Worm (Caenorhabditis elegans): ENCODE measurements around the gene col-72.

DNA sequence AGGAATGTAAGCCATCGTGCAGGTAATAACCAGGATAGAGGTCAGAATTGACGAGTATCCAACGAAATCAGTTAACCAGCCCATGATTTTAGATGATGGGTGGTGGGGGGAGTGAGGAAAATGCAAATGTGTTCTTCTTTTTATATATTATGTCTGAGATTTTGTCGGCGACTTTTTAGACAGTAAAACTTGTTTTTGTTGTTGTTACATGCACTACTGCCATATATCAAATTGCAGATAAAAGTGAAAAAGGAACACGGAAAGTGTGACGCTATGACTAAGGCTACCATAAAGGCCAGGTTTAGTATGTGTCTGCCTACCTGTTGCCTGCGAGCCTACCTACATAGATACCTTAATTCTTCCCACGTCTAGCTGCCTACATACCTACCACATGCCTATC lies at the start of gene col-72:
- TF ChIP-seq fos-1 (tag; optimal IDR thresholded peaks at IDR 0.05) (no peak), pha-4 (GFP tag; IDR thresholded peaks at IDR 0.05) (no peak), pha-4 (tag; optimal IDR thresholded peaks at IDR 0.05) (no peak), dmd-9 (GFP tag; IDR thresholded peaks at IDR 0.05) (no peak), nhr-11 (tag; optimal IDR thresholded peaks at IDR 0.05) (no peak), mep-1 (tag; optimal IDR thresholded peaks at IDR 0.05) (no peak), duxl-1 (tag; optimal IDR thresholded peaks at IDR 0.05; ENCODE audit: poor library complexity) (no peak), dve-1 (tag; optimal IDR thresholded peaks at IDR 0.05; ENCODE audit: insufficient read depth) (no peak), ztf-11 (tag; optimal IDR thresholded peaks at IDR 0.05) (no peak), nhr-237 (tag; optimal IDR thresholded peaks at IDR 0.05) (no peak), egl-27 (tag; optimal IDR thresholded peaks at IDR 0.05) (no peak)

Measured in whole organism, L4 larva.